Worm (Caenorhabditis elegans): ENCODE measurements around the gene sam-10.
"Not testable (repeated sequence)": the region's sequence is repeated elsewhere in the genome, so short reads cannot be mapped to it uniquely, and the experiment has no call there.

DNA sequence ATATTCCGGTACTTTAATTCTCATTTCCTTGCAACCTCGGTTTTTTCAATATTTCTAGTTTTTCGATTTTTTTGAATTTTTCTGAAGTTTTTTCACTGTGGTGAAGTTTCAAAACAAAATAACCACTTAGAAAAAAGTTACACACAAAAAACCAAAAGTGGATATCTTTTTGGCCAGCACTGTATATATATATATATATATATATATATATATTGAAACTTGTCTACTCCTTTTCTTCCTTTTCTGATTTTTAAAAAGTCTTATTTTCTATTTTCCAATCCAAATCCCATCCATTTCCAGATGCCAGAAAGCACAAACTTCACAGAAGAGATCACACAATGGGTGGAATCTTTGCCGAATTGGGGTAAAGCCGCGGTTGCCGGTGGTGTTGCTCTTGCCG lies 21.3 kb downstream of the sam-10 start, which contains the start of gene faxc-2:
- not testable (repeated sequence) for TF ChIP-seq ceh-27 (GFP tag; optimal IDR thresholded peaks at IDR 0.05); F49E8.2 (tag; optimal IDR thresholded peaks at IDR 0.05; ENCODE audit: insufficient read depth); nfya-1 (tag; optimal IDR thresholded peaks at IDR 0.05; ENCODE audit: borderline replicate concordance, insufficient read depth); xnd-1 (tag; optimal IDR thresholded peaks at IDR 0.05); ZK185.1 (tag; optimal IDR thresholded peaks at IDR 0.05; ENCODE audit: poor library complexity, severe bottlenecking)

Measured in whole organism, young adult.